Fruit fly (Drosophila melanogaster) whole organism, embryonic: ENCODE results near the gene dwg.

Source experiments
- Ada2b ChIP-seq: fragments of 200-800 bp; sonication (Bioruptor generic); IDR thresholded peaks from 2 replicates; pipeline ENCODE4 v1.3.6; 2022; ENCODE audit warnings: missing biosample characterization, missing genetic modification characterization
- Atf3 ChIP-seq: fragments of 200-800 bp; sonication (Bioruptor generic); optimal IDR thresholded peaks from 3 replicates; lab custom pipeline; 2016; ENCODE audit warnings: missing biosample characterization, missing genetic modification characterization
- Bdp1 ChIP-seq: fragments of 200-800 bp; sonication (Bioruptor generic); optimal IDR thresholded peaks from 3 replicates; lab custom pipeline; 2016; ENCODE audit warnings: missing biosample characterization, missing genetic modification characterization
- CG11696 ChIP-seq: fragments of 200-800 bp; sonication (Bioruptor generic); IDR thresholded peaks from 2 replicates; pipeline ENCODE4 v1.3.6; 2022; ENCODE audit warnings: missing biosample characterization, missing genetic modification characterization
- CG1233 ChIP-seq: fragments of 200-800 bp; sonication (Bioruptor generic); optimal IDR thresholded peaks from 4 replicates; lab custom pipeline; 2018; ENCODE audit warnings: missing biosample characterization, mild to moderate bottlenecking, missing genetic modification characterization
- CG15514 ChIP-seq: fragments of 200-800 bp; sonication (Bioruptor generic); optimal IDR thresholded peaks from 3 replicates; lab custom pipeline; 2017; ENCODE audit warnings: missing biosample characterization, missing genetic modification characterization, mild to moderate bottlenecking, moderate library complexity, missing genetic modification reagents
- CG16815 ChIP-seq: fragments of 200-800 bp; sonication (Bioruptor generic); optimal IDR thresholded peaks from 3 replicates; lab custom pipeline; 2017; ENCODE audit warnings: missing biosample characterization, mild to moderate bottlenecking, missing genetic modification characterization
- CG17912 ChIP-seq: fragments of 200-800 bp; sonication (Bioruptor generic); optimal IDR thresholded peaks from 2 replicates; lab custom pipeline; 2018; ENCODE audit warnings: missing biosample characterization, mild to moderate bottlenecking, missing genetic modification characterization
- CG18476 ChIP-seq: fragments of 200-800 bp; sonication (Bioruptor generic); optimal IDR thresholded peaks from 2 replicates; lab custom pipeline; 2016; ENCODE audit warnings: missing biosample characterization, mild to moderate bottlenecking, missing genetic modification characterization
- CG18619 ChIP-seq: fragments of 200-800 bp; sonication (Bioruptor generic); optimal IDR thresholded peaks from 3 replicates; lab custom pipeline; 2017; ENCODE audit warnings: missing biosample characterization, mild to moderate bottlenecking, missing genetic modification characterization
- CG3995 ChIP-seq: fragments of 200-800 bp; sonication (Bioruptor generic); optimal IDR thresholded peaks from 3 replicates; lab custom pipeline; 2016; ENCODE audit warnings: missing biosample characterization, missing genetic modification characterization
- CG4328 ChIP-seq: fragments of 200-800 bp; sonication (Bioruptor generic); optimal IDR thresholded peaks from 3 replicates; lab custom pipeline; 2017; ENCODE audit warnings: missing biosample characterization, missing genetic modification reagents, missing genetic modification characterization
- CG7556 ChIP-seq: fragments of 200-800 bp; sonication (Bioruptor generic); optimal IDR thresholded peaks from 2 replicates; lab custom pipeline; 2017; ENCODE audit warnings: missing biosample characterization, mild to moderate bottlenecking, missing genetic modification characterization
- CG8924 ChIP-seq: fragments of 200-800 bp; optimal IDR thresholded peaks from 3 replicates; lab custom pipeline; 2019; ENCODE audit warnings: missing biosample characterization, mild to moderate bottlenecking, missing genetic modification characterization, moderate library complexity
- CG8944 ChIP-seq: fragments of 200-800 bp; sonication (Bioruptor generic); optimal IDR thresholded peaks from 3 replicates; lab custom pipeline; 2016; ENCODE audit warnings: missing biosample characterization, missing genetic modification characterization
- CG9817 ChIP-seq: fragments of 200-800 bp; sonication (Bioruptor generic); optimal IDR thresholded peaks from 2 replicates; lab custom pipeline; 2018; ENCODE audit warnings: missing biosample characterization, mild to moderate bottlenecking, missing genetic modification characterization, moderate library complexity
- Fer2 ChIP-seq: fragments of 200-800 bp; sonication (Bioruptor generic); optimal IDR thresholded peaks from 2 replicates; lab custom pipeline; 2018; ENCODE audit warnings: missing biosample characterization, mild to moderate bottlenecking, missing genetic modification characterization, moderate library complexity
- H2.0 ChIP-seq: fragments of 200-800 bp; sonication (Bioruptor generic); IDR thresholded peaks from 2 replicates; pipeline ENCODE4 v1.3.6; 2022; ENCODE audit warnings: missing biosample characterization, missing genetic modification characterization
- HLH4C ChIP-seq: fragments of 200-800 bp; sonication (Bioruptor generic); IDR thresholded peaks from 3 replicates; pipeline ENCODE4 v1.3.6; 2022; ENCODE audit warnings: missing biosample characterization, missing genetic modification characterization; ENCODE audit not compliant: partially characterized antibody
- Hmr ChIP-seq: fragments of 200-800 bp; sonication (Bioruptor generic); optimal IDR thresholded peaks from 3 replicates; lab custom pipeline; 2017; ENCODE audit warnings: mild to moderate bottlenecking, missing biosample characterization, missing genetic modification reagents, missing genetic modification characterization
- Hr78 ChIP-seq, 2 experiments: fragments of 200-800 bp in 1 of 2; fragments of >200 bp in 1 of 2; sonication (Bioruptor generic) in 1 of 2; optimal IDR thresholded peaks; 2 replicates each; lab custom pipeline; 2017 to 2019; ENCODE audit warnings: missing biosample characterization in 2 of 2, missing genetic modification characterization in 2 of 2, mild to moderate bottlenecking in 1 of 2, moderate library complexity in 1 of 2
- Hsf ChIP-seq: fragments of 200-800 bp; sonication (Bioruptor generic); optimal IDR thresholded peaks from 3 replicates; lab custom pipeline; 2016; ENCODE audit warnings: missing biosample characterization, missing genetic modification characterization
- Lpt ChIP-seq: fragments of >200 bp; optimal IDR thresholded peaks from 2 replicates; lab custom pipeline; 2018; ENCODE audit warnings: missing biosample characterization, missing genetic modification characterization
- NC2α ChIP-seq: fragments of 200-800 bp; sonication (Bioruptor generic); optimal IDR thresholded peaks from 2 replicates; lab custom pipeline; 2016; ENCODE audit warnings: missing biosample characterization, missing genetic modification characterization
- Rfx ChIP-seq: fragments of 200-800 bp; sonication (Bioruptor generic); IDR thresholded peaks from 2 replicates; pipeline ENCODE4 v1.3.6; 2022; ENCODE audit warnings: missing biosample characterization, missing genetic modification characterization
- Ssrp ChIP-seq: fragments of 200-800 bp; sonication (Bioruptor generic); optimal IDR thresholded peaks from 2 replicates; lab custom pipeline; 2018; ENCODE audit warnings: missing biosample characterization, mild to moderate bottlenecking, missing genetic modification characterization, moderate library complexity
- aop ChIP-seq: fragments of 200-800 bp; sonication (Bioruptor generic); IDR thresholded peaks from 2 replicates; pipeline ENCODE4 v1.3.6; 2022; ENCODE audit warnings: missing biosample characterization, missing genetic modification characterization
- ase ChIP-seq: fragments of 200-800 bp; sonication (Bioruptor generic); IDR thresholded peaks from 3 replicates; pipeline ENCODE4 v1.3.6; 2022; ENCODE audit warnings: missing biosample characterization, missing genetic modification characterization
- chif ChIP-seq, 2 experiments: fragments of 200-800 bp; sonication (Bioruptor generic); optimal IDR thresholded peaks; 3 replicates each; lab custom pipeline; 2016; ENCODE audit warnings: missing biosample characterization in 2 of 2, missing genetic modification characterization in 2 of 2
- gem ChIP-seq: fragments of 200-800 bp; sonication (Bioruptor generic); optimal IDR thresholded peaks from 2 replicates; lab custom pipeline; 2019; ENCODE audit warnings: missing biosample characterization, mild to moderate bottlenecking, missing genetic modification characterization, moderate library complexity
- hbn ChIP-seq: fragments of 200-800 bp; sonication (Bioruptor generic); IDR thresholded peaks from 2 replicates; pipeline ENCODE4 v1.3.6; 2022; ENCODE audit warnings: missing biosample characterization, missing genetic modification characterization; ENCODE audit not compliant: partially characterized antibody
- hkb ChIP-seq, 2 experiments: fragments of 200-800 bp in 1 of 2; fragments of >200 bp in 1 of 2; sonication (Bioruptor generic) in 1 of 2; IDR thresholded peaks in 1 of 2; optimal IDR thresholded peaks in 1 of 2; 2 replicates each; pipeline versions ENCODE4 v1.3.6 to Lab custom; 2017 to 2022; ENCODE audit warnings: missing biosample characterization in 1 of 2, missing genetic modification characterization in 1 of 2
- ind ChIP-seq: fragments of 200-800 bp; sonication (Bioruptor generic); optimal IDR thresholded peaks from 3 replicates; lab custom pipeline; 2016; ENCODE audit warnings: missing biosample characterization, missing genetic modification characterization
- inv ChIP-seq: fragments of 200-800 bp; sonication (Bioruptor generic); IDR thresholded peaks from 2 replicates; pipeline ENCODE4 v1.3.6; 2022; ENCODE audit warnings: missing biosample characterization, missing genetic modification characterization; ENCODE audit not compliant: partially characterized antibody
- jing ChIP-seq: fragments of 200-800 bp; sonication (Bioruptor generic); optimal IDR thresholded peaks from 2 replicates; lab custom pipeline; 2018; ENCODE audit warnings: missing biosample characterization, mild to moderate bottlenecking, missing genetic modification characterization
- lmd ChIP-seq: fragments of 200-800 bp; sonication (Bioruptor generic); IDR thresholded peaks from 2 replicates; pipeline ENCODE4 v1.3.6; 2022; ENCODE audit warnings: missing biosample characterization, missing genetic modification characterization
- mld ChIP-seq: fragments of 200-800 bp; sonication (Bioruptor generic); IDR thresholded peaks from 3 replicates; pipeline ENCODE4 v1.3.6; 2022; ENCODE audit warnings: missing biosample characterization, missing genetic modification characterization; ENCODE audit not compliant: partially characterized antibody
- peb ChIP-seq: fragments of 200-800 bp; sonication (Bioruptor generic); IDR thresholded peaks from 2 replicates; pipeline ENCODE4 v1.3.6; 2022; ENCODE audit warnings: missing biosample characterization, missing genetic modification characterization
- sd ChIP-seq: fragments of 200-800 bp; sonication (Bioruptor generic); optimal IDR thresholded peaks from 3 replicates; lab custom pipeline; 2018; ENCODE audit warnings: missing biosample characterization, mild to moderate bottlenecking, missing genetic modification characterization, moderate library complexity
- sisA ChIP-seq: fragments of 200-800 bp; sonication (Bioruptor generic); IDR thresholded peaks from 2 replicates; pipeline ENCODE4 v1.3.6; 2022; ENCODE audit warnings: missing biosample characterization, missing genetic modification characterization
- ssp ChIP-seq: fragments of 200-800 bp; sonication (Bioruptor generic); IDR thresholded peaks from 2 replicates; pipeline ENCODE4 v1.3.6; 2022; ENCODE audit warnings: missing biosample characterization, missing genetic modification characterization
- stwl ChIP-seq: fragments of 200-800 bp; sonication (Bioruptor generic); optimal IDR thresholded peaks from 3 replicates; lab custom pipeline; 2018; ENCODE audit warnings: missing biosample characterization, mild to moderate bottlenecking, missing genetic modification characterization, moderate library complexity
- tap ChIP-seq: fragments of 200-800 bp; optimal IDR thresholded peaks from 3 replicates; lab custom pipeline; 2019; ENCODE audit warnings: missing biosample characterization, mild to moderate bottlenecking, missing genetic modification characterization, moderate library complexity
- tio ChIP-seq: fragments of 200-800 bp; sonication (Bioruptor generic); optimal IDR thresholded peaks from 2 replicates; lab custom pipeline; 2017; ENCODE audit warnings: missing biosample characterization, missing genetic modification characterization, inconsistent platforms
- tna ChIP-seq: fragments of 200-800 bp; sonication (Bioruptor generic); IDR thresholded peaks from 2 replicates; pipeline ENCODE4 v1.3.6; 2022; ENCODE audit warnings: missing biosample characterization, missing genetic modification characterization; ENCODE audit not compliant: partially characterized antibody
- toy ChIP-seq: fragments of 200-800 bp; sonication (Bioruptor generic); IDR thresholded peaks from 2 replicates; pipeline ENCODE4 v1.3.6; 2022; ENCODE audit warnings: missing biosample characterization, missing genetic modification characterization
- unpg ChIP-seq: fragments of 200-800 bp; sonication (Bioruptor generic); optimal IDR thresholded peaks from 3 replicates; lab custom pipeline; 2018; ENCODE audit warnings: missing biosample characterization, mild to moderate bottlenecking, missing genetic modification characterization, moderate library complexity
- vfl ChIP-seq: fragments of 200-800 bp; sonication (Bioruptor generic); optimal IDR thresholded peaks from 2 replicates; lab custom pipeline; 2016; ENCODE audit warnings: missing biosample characterization, missing genetic modification characterization
- zfh2 ChIP-seq: fragments of 200-800 bp; sonication (Bioruptor generic); optimal IDR thresholded peaks from 2 replicates; lab custom pipeline; 2016; ENCODE audit warnings: missing biosample characterization, missing genetic modification characterization

Gene dwg

DNA sequence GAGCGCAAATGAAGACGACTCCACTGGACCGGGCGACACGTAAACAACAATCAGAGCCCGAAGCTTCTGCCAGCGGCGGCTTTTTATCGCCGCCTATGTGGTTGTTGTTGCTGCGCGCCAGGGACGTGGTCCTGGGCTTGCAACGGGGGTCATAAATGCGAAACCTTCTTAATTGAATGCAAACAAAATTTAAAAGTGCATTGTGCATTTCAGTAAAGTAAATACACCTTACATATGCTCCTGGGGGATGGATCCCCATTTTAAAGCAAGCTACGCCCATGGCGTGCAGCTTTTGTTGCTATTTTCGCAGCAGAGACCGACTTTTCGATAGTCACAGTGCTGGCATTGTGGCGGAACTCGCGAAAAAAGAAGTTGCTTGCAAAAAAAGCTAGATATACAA lies 23.8 kb upstream of the dwg start, which contains the start of gene Ugalt (continued):
- TF ChIP-seq peb (GFP tag; lab: Robert Waterston, UW) (peak; percentile 100), Hr78 (GFP tag; optimal IDR thresholded peaks at IDR 0.05; lab: Kevin White, UChicago) (peak in 1 of 2 experiments; percentile 99), Atf3 (peak; percentile 100), CG16815 (GFP tag; lab: Kevin White, UChicago) (peak; percentile 100), tna (GFP tag; lab: Robert Waterston, UW) (no peak), Bdp1 (GFP tag; lab: Kevin White, UChicago) (peak; percentile 98), chif (GFP tag; optimal IDR thresholded peaks at IDR 0.05; lab: Kevin White, UChicago) (peak; percentile 100), jing (GFP tag; lab: Kevin White, UChicago) (peak; percentile 100), ase (peak; percentile 100), tap (tag; lab: Kevin White, UChicago) (peak; percentile 100), CG9817 (tag; lab: Kevin White, UChicago) (peak; percentile 100), CG1233 (GFP tag; lab: Kevin White, UChicago) (peak; percentile 100), Hsf (GFP tag; lab: Kevin White, UChicago) (peak; percentile 100), inv (GFP tag; lab: Robert Waterston, UW) (peak; percentile 34; the same call in 1 of the 2 replicates), CG7556 (GFP tag; lab: Kevin White, UChicago) (peak; percentile 100), mld (GFP tag; lab: Robert Waterston, UW) (no peak), CG3995 (peak; percentile 94), stwl (tag; lab: Kevin White, UChicago) (peak; percentile 93), lmd (peak; percentile 100), NC2α (GFP tag; lab: Kevin White, UChicago) (peak; percentile 100), hbn (no peak), toy (GFP tag; lab: Robert Waterston, UW) (peak; percentile 100), HLH4C (GFP tag; lab: Robert Waterston, UW) (0 out of 3 replicates have a peak, but pooled peaks have one; percentile 40), Ada2b (peak; percentile 100), Fer2 (tag; lab: Kevin White, UChicago) (peak; percentile 100), ssp (GFP tag; lab: Robert Waterston, UW) (peak; percentile 99), CG17912 (GFP tag; lab: Kevin White, UChicago) (peak; percentile 99), aop (GFP tag; lab: Robert Waterston, UW) (peak; percentile 100), ind (GFP tag; lab: Kevin White, UChicago) (peak; percentile 100), Lpt (GFP tag; lab: Kevin White, UChicago) (no peak), tio (peak; percentile 100), unpg (GFP tag; lab: Kevin White, UChicago) (peak; percentile 100), CG18619 (GFP tag; lab: Kevin White, UChicago) (peak; percentile 100), CG18476 (GFP tag; lab: Kevin White, UChicago) (peak; percentile 100), CG4328 (peak; percentile 100), hkb (optimal IDR thresholded peaks at IDR 0.05; lab: Kevin White, UChicago) (no peak), hkb (GFP tag; IDR thresholded peaks at IDR 0.05; lab: Robert Waterston, UW) (peak; percentile 100), zfh2 (GFP tag; lab: Kevin White, UChicago) (peak; percentile 100), sisA (GFP tag; lab: Robert Waterston, UW) (peak; percentile 100)

DNA sequence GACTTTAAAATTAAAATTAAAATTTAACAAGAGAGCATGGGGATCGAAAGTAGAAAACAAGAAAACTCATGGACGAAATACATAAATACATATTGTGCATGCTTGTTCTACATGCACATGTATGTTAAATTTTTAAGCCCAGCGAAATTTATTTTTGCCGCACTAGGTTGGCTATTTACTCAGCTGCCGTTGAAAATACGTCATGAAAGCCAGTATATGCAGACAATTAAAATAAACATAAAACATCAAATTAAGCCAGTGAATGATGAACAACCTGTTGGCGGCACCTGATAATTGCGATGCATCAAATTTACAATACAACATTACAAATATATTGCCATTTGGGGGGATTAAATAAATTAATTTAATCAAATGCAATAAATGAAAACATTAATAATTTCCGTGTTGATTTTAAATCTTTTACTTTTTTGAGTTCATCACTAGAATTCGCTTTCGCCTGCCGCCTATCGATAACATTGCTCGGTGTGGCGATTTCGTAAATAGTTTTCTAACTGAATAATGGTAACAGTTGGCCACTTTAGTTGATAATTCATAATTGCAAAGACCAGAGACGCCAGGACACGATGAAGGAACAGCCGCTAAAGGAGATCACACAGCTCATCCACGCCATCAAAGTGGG lies 23.2 kb upstream of the dwg start, which contains the start of gene eIF2Bbeta:
Gene eIF2Bbeta (plus strand): TSS at position 438 of the 640 bp plus-strand sequence.
- no peak for TF ChIP-seq vfl (GFP tag; lab: Kevin White, UChicago)
- no peak for TF ChIP-seq ase
- no peak for TF ChIP-seq H2.0 (GFP tag; lab: Robert Waterston, UW)
- no peak for TF ChIP-seq CG11696 (GFP tag; lab: Robert Waterston, UW)
- TF ChIP-seq Rfx, result 0 out of 2 replicates have a peak, but pooled peaks have one; percentile 16
- no peak for TF ChIP-seq CG8924
- TF ChIP-seq Hmr, result no peak
- TF ChIP-seq gem (tag; lab: Kevin White, UChicago), result no peak
- no peak for TF ChIP-seq CG8944
- no peak for TF ChIP-seq Ssrp (tag; lab: Kevin White, UChicago)
- peak; percentile 27 for TF ChIP-seq CG15514 (GFP tag; lab: Kevin White, UChicago)
- TF ChIP-seq sd (tag; lab: Kevin White, UChicago), result no peak
